Worm (Caenorhabditis elegans) whole organism, mixed stage, embryonic: ENCODE data around the gene D1054.1.

Source experiments
- ceh-43 ChIP-seq: fragments of 200-800 bp; sonication (Bioruptor generic); optimal IDR thresholded peaks from 2 replicates; lab custom pipeline; 2018; ENCODE audit warnings: mild to moderate bottlenecking, missing genetic modification characterization, moderate library complexity, missing compliant biosample characterization
- ces-1 ChIP-seq: fragments of 150-350 bp; optimal IDR thresholded peaks from 2 replicates; lab custom pipeline; 2014; ENCODE audit warnings: missing biosample characterization, missing genetic modification reagents, missing genetic modification characterization
- ham-2 ChIP-seq: fragments of 200-800 bp; sonication (Bioruptor generic); optimal IDR thresholded peaks from 2 replicates; lab custom pipeline; 2018; ENCODE audit warnings: mild to moderate bottlenecking, missing genetic modification characterization, missing compliant biosample characterization
- lin-13 ChIP-seq: fragments of 150-350 bp; optimal IDR thresholded peaks from 2 replicates; lab custom pipeline; 2014; ENCODE audit warnings: missing biosample characterization, missing genetic modification characterization
- lin-32 ChIP-seq: fragments of 200-800 bp; sonication (Bioruptor generic); optimal IDR thresholded peaks from 2 replicates; lab custom pipeline; 2018; ENCODE audit warnings: mild to moderate bottlenecking, missing genetic modification characterization, missing compliant biosample characterization
- lsy-2 ChIP-seq: fragments of 150-350 bp; optimal IDR thresholded peaks from 2 replicates; lab custom pipeline; 2014; ENCODE audit warnings: missing biosample characterization, missing genetic modification characterization
- mls-2 ChIP-seq: sonication (generic microtip); optimal IDR thresholded peaks from 2 replicates; lab custom pipeline; 2016; ENCODE audit warnings: mild to moderate bottlenecking, missing genetic modification characterization, moderate library complexity, missing compliant biosample characterization
- nhr-28 ChIP-seq: fragments of 150-350 bp; optimal IDR thresholded peaks from 2 replicates; lab custom pipeline; 2014; ENCODE audit warnings: missing biosample characterization, missing genetic modification characterization
- nhr-76 ChIP-seq: sonication (generic microtip); optimal IDR thresholded peaks from 2 replicates; lab custom pipeline; 2017; ENCODE audit warnings: missing biosample characterization, missing genetic modification characterization
- pha-4 ChIP-seq: fragments of 150-350 bp; optimal IDR thresholded peaks from 2 replicates; lab custom pipeline; 2018; ENCODE audit warnings: missing biosample characterization, missing genetic modification reagents, missing genetic modification characterization
- snpc-4 ChIP-seq: fragments of 150-350 bp; optimal IDR thresholded peaks from 2 replicates; lab custom pipeline; 2014; ENCODE audit warnings: missing biosample characterization, missing genetic modification characterization
- unc-62 ChIP-seq: fragments of 150-350 bp; optimal IDR thresholded peaks from 2 replicates; lab custom pipeline; 2014; ENCODE audit warnings: missing biosample characterization, missing genetic modification reagents, missing genetic modification characterization
- ztf-11 ChIP-seq: fragments of 150-350 bp; optimal IDR thresholded peaks from 2 replicates; lab custom pipeline; 2014; ENCODE audit warnings: missing biosample characterization, missing genetic modification characterization

DNA sequence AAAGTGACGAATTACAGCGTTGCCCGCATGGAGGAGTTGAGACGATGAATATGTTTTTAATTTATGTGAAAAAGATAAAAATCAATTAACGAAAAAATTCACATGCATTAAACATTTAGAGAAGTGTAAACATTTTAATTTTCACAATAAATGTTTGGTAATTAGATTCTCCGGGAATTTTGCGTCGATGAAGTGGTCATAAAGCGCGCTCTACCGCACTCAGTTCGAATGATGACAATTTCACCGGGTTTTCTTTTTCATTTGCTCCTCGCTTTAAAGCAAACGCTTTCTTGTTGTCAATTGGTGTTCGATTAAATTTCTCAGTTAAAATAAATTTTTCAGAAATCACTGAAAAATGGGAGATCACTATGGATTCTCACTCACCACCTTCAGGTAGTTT, at the start of gene D1054.1, which contains the start of gene pas-2:
- TF ChIP-seq snpc-4 (tag; lab: Kevin White, UChicago), result no peak
- TF ChIP-seq mls-2, result no peak
- no peak for TF ChIP-seq unc-62 (GFP tag; lab: Kevin White, UChicago)
- no peak for TF ChIP-seq ceh-43 (GFP tag; lab: Kevin White, UChicago)
- TF ChIP-seq lin-13 (tag; lab: Kevin White, UChicago), result no peak
- no peak for TF ChIP-seq nhr-28
- no peak for TF ChIP-seq nhr-76 (tag; lab: Kevin White, UChicago)
- TF ChIP-seq ces-1 (GFP tag; lab: Kevin White, UChicago), result peak; percentile 85
- TF ChIP-seq lsy-2 (tag; lab: Kevin White, UChicago), result no peak
- no peak for TF ChIP-seq ham-2 (GFP tag; lab: Kevin White, UChicago)
- no peak for TF ChIP-seq pha-4 (tag; lab: Kevin White, UChicago)
- no peak for TF ChIP-seq lin-32 (GFP tag; lab: Kevin White, UChicago)
- no peak for TF ChIP-seq ztf-11 (tag; lab: Kevin White, UChicago)
